Fruit fly (Drosophila melanogaster): ENCODE measurements around the gene AdipoR.

DNA sequence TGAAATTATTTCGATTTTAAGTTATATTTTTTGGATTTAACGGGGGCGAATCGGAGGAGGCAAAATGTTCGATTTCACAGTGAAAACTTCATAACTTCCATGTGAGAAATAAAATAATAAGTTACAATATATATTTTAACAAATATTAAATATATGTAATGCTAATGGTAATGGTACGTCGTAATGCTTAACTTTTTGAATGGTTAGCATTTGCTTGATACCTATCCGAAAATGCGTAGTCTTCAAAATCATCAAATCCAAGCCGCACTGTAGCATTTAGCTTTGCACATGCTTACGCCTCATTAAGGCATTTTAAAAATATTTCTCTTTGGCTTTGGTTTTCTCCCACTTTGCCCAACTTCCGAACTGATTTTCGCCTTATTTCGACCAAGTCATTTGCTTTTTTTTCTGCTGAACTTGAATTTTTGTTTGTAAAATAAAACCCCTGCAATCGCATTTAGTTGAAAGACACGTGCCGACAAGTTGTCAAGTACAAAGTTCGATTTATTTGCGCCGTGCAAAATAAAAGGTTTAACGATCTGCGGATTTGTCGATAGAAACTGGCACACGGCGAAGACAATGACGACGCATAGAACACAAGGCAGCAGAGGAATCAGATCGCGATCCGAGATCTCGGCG is 4.8 kb downstream of the AdipoR start:
- no peak for TF ChIP-seq CG8359 (GFP tag; optimal IDR thresholded peaks at IDR 0.05; ENCODE audit: borderline replicate concordance)
- TF ChIP-seq Elba2 (GFP tag; optimal IDR thresholded peaks at IDR 0.05), result no peak
- no peak for TF ChIP-seq CG14441 (GFP tag; IDR thresholded peaks at IDR 0.05)
- no peak for TF ChIP-seq CG18764 (GFP tag; optimal IDR thresholded peaks at IDR 0.05)
